Fruit fly (Drosophila melanogaster) whole organism, embryonic: ENCODE measurements around the gene Cp16.

Experiments used
- C15 ChIP-seq: fragments of 200-800 bp; sonication (Bioruptor generic); IDR thresholded peaks from 3 replicates; pipeline ENCODE4 v1.3.6; 2022; ENCODE audit warnings: missing biosample characterization, missing genetic modification characterization
- CG10147 ChIP-seq: fragments of 200-800 bp; sonication (Bioruptor generic); optimal IDR thresholded peaks from 2 replicates; lab custom pipeline; 2019; ENCODE audit warnings: missing biosample characterization, mild to moderate bottlenecking, missing genetic modification characterization, moderate library complexity
- CG10565 ChIP-seq: fragments of 200-800 bp; sonication (Bioruptor generic); optimal IDR thresholded peaks from 3 replicates; lab custom pipeline; 2016; ENCODE audit warnings: missing biosample characterization, mild to moderate bottlenecking, missing genetic modification characterization
- CG11093 ChIP-seq: fragments of 200-800 bp; sonication (Bioruptor generic); IDR thresholded peaks from 3 replicates; pipeline ENCODE4 v1.3.6; 2022; ENCODE audit warnings: missing biosample characterization, missing genetic modification characterization
- CG11723 ChIP-seq: fragments of 200-800 bp; sonication (Bioruptor generic); optimal IDR thresholded peaks from 2 replicates; lab custom pipeline; 2017; ENCODE audit warnings: missing biosample characterization, mild to moderate bottlenecking, missing genetic modification characterization
- CG13123 ChIP-seq: fragments of 200-800 bp; sonication (Bioruptor generic); optimal IDR thresholded peaks from 2 replicates; lab custom pipeline; 2016; ENCODE audit warnings: missing biosample characterization, missing genetic modification characterization
- CG14965 ChIP-seq: fragments of 200-800 bp; sonication (Bioruptor generic); optimal IDR thresholded peaks from 2 replicates; lab custom pipeline; 2016; ENCODE audit warnings: missing biosample characterization, missing genetic modification characterization, borderline replicate concordance
- CG17361 ChIP-seq: fragments of 200-800 bp; sonication (Bioruptor generic); IDR thresholded peaks from 3 replicates; pipeline ENCODE4 v1.3.6; 2022; ENCODE audit warnings: missing biosample characterization, missing genetic modification characterization
- CG2875 ChIP-seq: fragments of 200-800 bp; sonication (Bioruptor generic); optimal IDR thresholded peaks from 2 replicates; lab custom pipeline; 2017; ENCODE audit warnings: missing biosample characterization, mild to moderate bottlenecking, missing genetic modification characterization, missing genetic modification reagents
- CG32532 ChIP-seq: fragments of 200-800 bp; sonication (Bioruptor generic); IDR thresholded peaks from 2 replicates; pipeline ENCODE4 v1.3.6; 2022; ENCODE audit warnings: missing biosample characterization, missing genetic modification characterization
- CG42726 ChIP-seq: fragments of 200-800 bp; sonication (Bioruptor generic); IDR thresholded peaks from 2 replicates; pipeline ENCODE4 v1.3.6; 2022; ENCODE audit warnings: missing biosample characterization, missing genetic modification characterization; ENCODE audit not compliant: partially characterized antibody
- CG4424 ChIP-seq: fragments of 200-800 bp; sonication (Bioruptor generic); optimal IDR thresholded peaks from 3 replicates; lab custom pipeline; 2016; ENCODE audit warnings: missing biosample characterization, missing genetic modification characterization
- CG4730 ChIP-seq: fragments of 200-800 bp; sonication (Bioruptor generic); IDR thresholded peaks from 2 replicates; pipeline ENCODE4 v1.3.6; 2022; ENCODE audit warnings: missing biosample characterization, missing genetic modification characterization
- CG8290 ChIP-seq, 3 experiments: fragments of 200-800 bp; sonication (Bioruptor generic); optimal IDR thresholded peaks; 2 replicates each; lab custom pipeline; 2016 to 2019; ENCODE audit warnings: missing biosample characterization in 3 of 3, missing genetic modification characterization in 3 of 3, mild to moderate bottlenecking in 2 of 3, moderate library complexity in 1 of 3
- CG8765 ChIP-seq: fragments of 200-800 bp; sonication (Bioruptor generic); IDR thresholded peaks from 2 replicates; pipeline ENCODE4 v1.3.6; 2022; ENCODE audit warnings: missing biosample characterization, missing genetic modification characterization
- ERR ChIP-seq: fragments of 200-800 bp; sonication (Bioruptor generic); optimal IDR thresholded peaks from 2 replicates; lab custom pipeline; 2016; ENCODE audit warnings: missing biosample characterization, missing genetic modification characterization
- Fer3 ChIP-seq: fragments of 200-800 bp; sonication (Bioruptor generic); optimal IDR thresholded peaks from 2 replicates; lab custom pipeline; 2018; ENCODE audit warnings: missing biosample characterization, mild to moderate bottlenecking, missing genetic modification characterization, moderate library complexity
- H2.0 ChIP-seq: fragments of 200-800 bp; sonication (Bioruptor generic); IDR thresholded peaks from 2 replicates; pipeline ENCODE4 v1.3.6; 2022; ENCODE audit warnings: missing biosample characterization, missing genetic modification characterization
- HLH4C ChIP-seq: fragments of 200-800 bp; sonication (Bioruptor generic); IDR thresholded peaks from 3 replicates; pipeline ENCODE4 v1.3.6; 2022; ENCODE audit warnings: missing biosample characterization, missing genetic modification characterization; ENCODE audit not compliant: partially characterized antibody
- Hey ChIP-seq: fragments of 200-800 bp; sonication (Bioruptor generic); optimal IDR thresholded peaks from 3 replicates; lab custom pipeline; 2018; ENCODE audit warnings: missing biosample characterization, mild to moderate bottlenecking, missing genetic modification characterization
- MESR4 ChIP-seq: fragments of 200-800 bp; sonication (Bioruptor generic); optimal IDR thresholded peaks from 2 replicates; lab custom pipeline; 2018; ENCODE audit warnings: missing biosample characterization, mild to moderate bottlenecking, missing genetic modification characterization, moderate library complexity
- NFAT ChIP-seq: fragments of 200-800 bp; sonication (Bioruptor generic); IDR thresholded peaks from 2 replicates; pipeline ENCODE4 v1.3.6; 2022; ENCODE audit warnings: missing biosample characterization, missing genetic modification characterization
- Optix ChIP-seq: fragments of 200-800 bp; sonication (Bioruptor generic); IDR thresholded peaks from 3 replicates; pipeline ENCODE4 v1.3.6; 2022; ENCODE audit warnings: missing biosample characterization, missing genetic modification characterization
- Poxn ChIP-seq: fragments of 200-800 bp; sonication (Bioruptor generic); IDR thresholded peaks from 2 replicates; pipeline ENCODE4 v1.3.6; 2022; ENCODE audit warnings: missing biosample characterization, missing genetic modification characterization
- Rfx ChIP-seq: fragments of 200-800 bp; sonication (Bioruptor generic); IDR thresholded peaks from 2 replicates; pipeline ENCODE4 v1.3.6; 2022; ENCODE audit warnings: missing biosample characterization, missing genetic modification characterization
- Usf ChIP-seq: fragments of 200-800 bp; sonication (Bioruptor generic); optimal IDR thresholded peaks from 2 replicates; lab custom pipeline; 2017; ENCODE audit warnings: missing genotype, missing biosample characterization, missing genetic modification characterization
- Vsx1 ChIP-seq: fragments of 200-800 bp; sonication (Bioruptor generic); optimal IDR thresholded peaks from 2 replicates; lab custom pipeline; 2017; ENCODE audit warnings: missing biosample characterization, mild to moderate bottlenecking, missing genetic modification characterization, missing genetic modification reagents
- Xrp1 ChIP-seq: fragments of 200-800 bp; sonication (Bioruptor generic); IDR thresholded peaks from 2 replicates; pipeline ENCODE4 v1.3.6; 2022; ENCODE audit warnings: missing biosample characterization, missing genetic modification characterization
- br ChIP-seq: fragments of >200 bp; optimal IDR thresholded peaks from 2 replicates; lab custom pipeline; 2017
- bsh ChIP-seq, 2 experiments: fragments of 200-800 bp; sonication (Bioruptor generic); optimal IDR thresholded peaks; 2 replicates each; lab custom pipeline; 2017 to 2018; ENCODE audit warnings: mild to moderate bottlenecking in 2 of 2, missing biosample characterization in 2 of 2, missing genetic modification characterization in 2 of 2, moderate library complexity in 1 of 2
- chinmo ChIP-seq: fragments of 200-800 bp; sonication (Bioruptor generic); IDR thresholded peaks from 4 replicates; pipeline ENCODE4 v1.3.6; 2022; ENCODE audit warnings: missing biosample characterization, missing genetic modification characterization; ENCODE audit not compliant: partially characterized antibody
- eyg ChIP-seq: fragments of 200-800 bp; sonication (Bioruptor generic); optimal IDR thresholded peaks from 3 replicates; lab custom pipeline; 2016; ENCODE audit warnings: missing biosample characterization, missing genetic modification characterization
- gcm2 ChIP-seq: fragments of 200-800 bp; sonication (Bioruptor generic); optimal IDR thresholded peaks from 2 replicates; lab custom pipeline; 2016; ENCODE audit warnings: missing biosample characterization, missing genetic modification characterization
- her ChIP-seq: fragments of 200-800 bp; sonication (Bioruptor generic); optimal IDR thresholded peaks from 2 replicates; lab custom pipeline; 2016; ENCODE audit warnings: missing biosample characterization, missing genetic modification characterization
- hkb ChIP-seq, 2 experiments: fragments of 200-800 bp in 1 of 2; fragments of >200 bp in 1 of 2; sonication (Bioruptor generic) in 1 of 2; IDR thresholded peaks in 1 of 2; optimal IDR thresholded peaks in 1 of 2; 2 replicates each; pipeline versions ENCODE4 v1.3.6 to Lab custom; 2017 to 2022; ENCODE audit warnings: missing biosample characterization in 1 of 2, missing genetic modification characterization in 1 of 2
- ind ChIP-seq: fragments of 200-800 bp; sonication (Bioruptor generic); optimal IDR thresholded peaks from 3 replicates; lab custom pipeline; 2016; ENCODE audit warnings: missing biosample characterization, missing genetic modification characterization
- mld ChIP-seq: fragments of 200-800 bp; sonication (Bioruptor generic); IDR thresholded peaks from 3 replicates; pipeline ENCODE4 v1.3.6; 2022; ENCODE audit warnings: missing biosample characterization, missing genetic modification characterization; ENCODE audit not compliant: partially characterized antibody
- pho ChIP-seq: fragments of 200-800 bp; sonication (Bioruptor generic); optimal IDR thresholded peaks from 2 replicates; lab custom pipeline; 2016; ENCODE audit warnings: missing biosample characterization, missing genetic modification characterization
- sens ChIP-seq: fragments of 200-800 bp; sonication (Bioruptor generic); peaks from one replicate; lab custom pipeline; 2016; ENCODE audit warnings: missing biosample characterization, missing genetic modification characterization
- slbo ChIP-seq: fragments of 200-800 bp; sonication (Bioruptor generic); IDR thresholded peaks from 2 replicates; pipeline ENCODE4 v1.3.6; 2022; ENCODE audit warnings: missing biosample characterization, missing genetic modification characterization
- tll ChIP-seq, 2 experiments: fragments of 200-800 bp in 1 of 2; fragments of >200 bp in 1 of 2; sonication (Bioruptor generic) in 1 of 2; optimal IDR thresholded peaks; 2 replicates each; lab custom pipeline; 2017 to 2019; ENCODE audit warnings: missing biosample characterization in 2 of 2, missing genetic modification characterization in 2 of 2, mild to moderate bottlenecking in 1 of 2, moderate library complexity in 1 of 2
- twi ChIP-seq: fragments of 200-800 bp; optimal IDR thresholded peaks from 2 replicates; lab custom pipeline; 2019; ENCODE audit warnings: missing biosample characterization, mild to moderate bottlenecking, missing genetic modification characterization, moderate library complexity
- wdn ChIP-seq: fragments of 200-800 bp; sonication (Bioruptor generic); IDR thresholded peaks from 2 replicates; pipeline ENCODE4 v1.3.6; 2022; ENCODE audit warnings: missing biosample characterization, missing genetic modification characterization

The Cp16 gene

dm6 chr3L:8691891-8692874 is 39.6 kb upstream of the Cp16 start (continued):
- TF ChIP-seq Hey (tag; lab: Kevin White, UChicago), result peak; percentile 64
- TF ChIP-seq CG4730 (GFP tag; lab: Robert Waterston, UW), result no peak
- peak; percentile 41 for TF ChIP-seq ind (GFP tag; lab: Kevin White, UChicago)
- peak; percentile 21 for TF ChIP-seq twi (tag; lab: Kevin White, UChicago)
- TF ChIP-seq H2.0 (GFP tag; lab: Robert Waterston, UW), result no peak
- peak; percentile 44; the same call in 1 of the 3 replicates for TF ChIP-seq CG11093
- TF ChIP-seq CG11723 (GFP tag; lab: Kevin White, UChicago), result peak; percentile 26
- TF ChIP-seq wdn (GFP tag; lab: Robert Waterston, UW), result no peak
- peak; percentile 31; the same call in 1 of the 2 replicates for TF ChIP-seq slbo (GFP tag; lab: Robert Waterston, UW)
- TF ChIP-seq CG10147 (GFP tag; lab: Kevin White, UChicago), result peak; percentile 30
- TF ChIP-seq NFAT (GFP tag; lab: Robert Waterston, UW), result 0 out of 2 replicates have a peak, but pooled peaks have one; percentile 33
- peak; percentile 47; the same call in 1 of the 2 replicates for TF ChIP-seq CG32532 (GFP tag; lab: Robert Waterston, UW)
- TF ChIP-seq Xrp1 (GFP tag; lab: Robert Waterston, UW), result peak; percentile 46
- TF ChIP-seq gcm2 (GFP tag; lab: Kevin White, UChicago), result no peak
- TF ChIP-seq CG2875 (GFP tag; lab: Kevin White, UChicago), result no peak
- TF ChIP-seq Optix (GFP tag; lab: Robert Waterston, UW), result 0 out of 3 replicates have a peak, but pooled peaks have one; percentile 24
- TF ChIP-seq Usf (GFP tag; lab: Kevin White, UChicago), result peak; percentile 36

dm6 chr3L:8693558-8694502 is 37.9 kb upstream of the Cp16 start:
- TF ChIP-seq mld, result no peak
- TF ChIP-seq CG42726 (GFP tag; lab: Robert Waterston, UW), result no peak
- TF ChIP-seq pho (GFP tag; lab: Kevin White, UChicago), result no peak
- no peak for TF ChIP-seq CG17361 (GFP tag; lab: Robert Waterston, UW)
- TF ChIP-seq CG8765, result no peak
- TF ChIP-seq Fer3 (tag; lab: Kevin White, UChicago), result no peak
- TF ChIP-seq chinmo (GFP tag; lab: Robert Waterston, UW), result peak; percentile 88; the same call in 3 of the 4 replicates
- TF ChIP-seq her, result no peak
- no peak for TF ChIP-seq ERR (GFP tag; lab: Kevin White, UChicago)
- no peak for TF ChIP-seq HLH4C (GFP tag; lab: Robert Waterston, UW)
- TF ChIP-seq hkb (optimal IDR thresholded peaks at IDR 0.05; lab: Kevin White, UChicago), result no peak
- TF ChIP-seq hkb (GFP tag; IDR thresholded peaks at IDR 0.05; lab: Robert Waterston, UW), result no peak
- peak; percentile 66 for TF ChIP-seq Vsx1 (GFP tag; lab: Kevin White, UChicago)
- TF ChIP-seq Rfx (GFP tag; lab: Robert Waterston, UW), result peak; percentile 26; the same call in 1 of the 2 replicates
- TF ChIP-seq CG8290 (GFP tag; optimal IDR thresholded peaks at IDR 0.05; lab: Kevin White, UChicago), result no peak
- TF ChIP-seq CG8290 (tag; optimal IDR thresholded peaks at IDR 0.05; lab: Kevin White, UChicago), result peak in 1 of 2 experiments; percentile 45
- no peak for TF ChIP-seq CG4424 (GFP tag; lab: Kevin White, UChicago)
- TF ChIP-seq CG13123, result no peak
- no peak for TF ChIP-seq MESR4 (GFP tag; lab: Kevin White, UChicago)
- TF ChIP-seq CG32532 (GFP tag; lab: Robert Waterston, UW), result peak; percentile 58
- no peak for TF ChIP-seq br
- TF ChIP-seq sens (GFP tag; lab: Kevin White, UChicago), result peak; percentile 24
- no peak for TF ChIP-seq CG10565
- peak in 1 of 2 experiments; percentile 31 for TF ChIP-seq bsh (GFP tag; optimal IDR thresholded peaks at IDR 0.05; lab: Kevin White, UChicago)
- 0 out of 3 replicates have a peak, but pooled peaks have one; percentile 33 for TF ChIP-seq C15
- TF ChIP-seq CG14965 (GFP tag; lab: Kevin White, UChicago), result no peak
- TF ChIP-seq Poxn (GFP tag; lab: Robert Waterston, UW), result no peak
- TF ChIP-seq tll (GFP tag; optimal IDR thresholded peaks at IDR 0.05; lab: Kevin White, UChicago), result no peak
- no peak for TF ChIP-seq eyg (GFP tag; lab: Kevin White, UChicago)
